Worm (Caenorhabditis elegans) whole organism, early embryonic: Measurements from ENCODE around the gene pcp-1.

ENCODE experiments used
- B0310.2 ChIP-seq: sonication (generic microtip); optimal IDR thresholded peaks from 2 replicates; lab custom pipeline; 2016; ENCODE audit warnings: mild to moderate bottlenecking, missing genetic modification characterization, missing compliant biosample characterization
- F13C5.2 ChIP-seq: sonication (generic microtip); optimal IDR thresholded peaks from 2 replicates; lab custom pipeline; 2017; ENCODE audit warnings: mild to moderate bottlenecking, missing genetic modification characterization, inconsistent platforms, missing compliant biosample characterization
- aly-1 ChIP-seq: sonication (generic microtip); optimal IDR thresholded peaks from 2 replicates; lab custom pipeline; 2016; ENCODE audit warnings: missing genetic modification characterization, missing compliant biosample characterization
- ama-1 ChIP-seq: fragments of 150-350 bp; optimal IDR thresholded peaks from 2 replicates; lab custom pipeline; 2014
- ceh-13 ChIP-seq: fragments of 200-800 bp; sonication (Bioruptor generic); optimal IDR thresholded peaks from 2 replicates; lab custom pipeline; 2018; ENCODE audit warnings: mild to moderate bottlenecking, missing genetic modification characterization, missing compliant biosample characterization
- ceh-36 ChIP-seq: sonication (generic microtip); optimal IDR thresholded peaks from 2 replicates; lab custom pipeline; 2016; ENCODE audit warnings: missing genetic modification characterization, inconsistent platforms, missing compliant biosample characterization
- ets-7 ChIP-seq: sonication (generic microtip); optimal IDR thresholded peaks from 2 replicates; lab custom pipeline; 2016; ENCODE audit warnings: missing genotype, missing genetic modification characterization, missing compliant biosample characterization
- flt-1 ChIP-seq: fragments of 200-800 bp; sonication (Bioruptor generic); IDR thresholded peaks from 2 replicates; pipeline ENCODE4 v1.3.6; 2022; ENCODE audit warnings: missing genetic modification characterization, missing compliant biosample characterization
- hmbx-1 ChIP-seq: sonication (generic microtip); optimal IDR thresholded peaks from 2 replicates; lab custom pipeline; 2016; ENCODE audit warnings: mild to moderate bottlenecking, missing genetic modification characterization, missing compliant biosample characterization
- hmg-4 ChIP-seq: fragments of 200-800 bp; sonication (Bioruptor generic); optimal IDR thresholded peaks from 2 replicates; lab custom pipeline; 2018; ENCODE audit warnings: mild to moderate bottlenecking, missing genetic modification characterization, missing compliant biosample characterization
- hnd-1 ChIP-seq: sonication (generic microtip); optimal IDR thresholded peaks from 2 replicates; lab custom pipeline; 2016; ENCODE audit warnings: missing genetic modification characterization, missing compliant biosample characterization
- pes-1 ChIP-seq: fragments of 200-800 bp; sonication (Bioruptor generic); IDR thresholded peaks from 2 replicates; pipeline ENCODE4 v1.3.6; 2022; ENCODE audit warnings: missing genetic modification reagents, missing genetic modification characterization, missing compliant biosample characterization
- scrt-1 ChIP-seq: fragments of 200-800 bp; sonication (Bioruptor generic); IDR thresholded peaks from 2 replicates; pipeline ENCODE4 v1.3.6; 2022; ENCODE audit warnings: missing genetic modification characterization, missing compliant biosample characterization
- sea-1 ChIP-seq: fragments of 200-800 bp; sonication (Bioruptor generic); conservative IDR thresholded peaks from 2 replicates; pipeline ENCODE4 v1.3.6; 2022; ENCODE audit warnings: missing genetic modification characterization, missing compliant biosample characterization
- tbx-11 ChIP-seq: fragments of 200-800 bp; sonication (Bioruptor generic); IDR thresholded peaks from 2 replicates; pipeline ENCODE4 v1.3.6; 2022; ENCODE audit warnings: missing genetic modification characterization, missing compliant biosample characterization
- tbx-37 ChIP-seq: fragments of 200-800 bp; sonication (Bioruptor generic); conservative IDR thresholded peaks from 2 replicates; pipeline ENCODE4 v1.3.6; 2022; ENCODE audit warnings: missing genetic modification reagents, missing genetic modification characterization, missing compliant biosample characterization
- tra-4 ChIP-seq: sonication (generic microtip); optimal IDR thresholded peaks from 2 replicates; lab custom pipeline; 2017; ENCODE audit warnings: missing genetic modification characterization, missing compliant biosample characterization

Gene pcp-1

ce11 chrIII:7734105-7734504, 24.6 kb upstream of the pcp-1 start:
- TF ChIP-seq flt-1 (GFP tag; lab: Robert Waterston, UW) (no peak), hmbx-1 (tag; lab: Kevin White, UChicago) (no peak), ama-1 (lab: Kevin White, UChicago) (no peak), F13C5.2 (tag; lab: Kevin White, UChicago) (no peak), scrt-1 (no peak), tbx-37 (GFP tag; lab: Robert Waterston, UW) (no peak), sea-1 (no peak), tbx-11 (GFP tag; lab: Robert Waterston, UW) (no peak), aly-1 (tag; lab: Kevin White, UChicago) (no peak), B0310.2 (no peak)

ce11 chrIII:7736003-7736402, 22.7 kb upstream of the pcp-1 start:
- TF ChIP-seq hmg-4 (GFP tag; lab: Kevin White, UChicago): no peak
- TF ChIP-seq scrt-1: no peak
- no peak for TF ChIP-seq sea-1
- TF ChIP-seq pes-1 (GFP tag; lab: Robert Waterston, UW): no peak
- TF ChIP-seq flt-1 (GFP tag; lab: Robert Waterston, UW): no peak

ce11 chrIII:7736806-7737205, 21.9 kb upstream of the pcp-1 start:
- peak; percentile 47 for TF ChIP-seq B0310.2
- no peak for TF ChIP-seq hnd-1 (tag; lab: Kevin White, UChicago)
- peak; percentile 60 for TF ChIP-seq ama-1 (lab: Kevin White, UChicago)
- no peak for TF ChIP-seq sea-1
- no peak for TF ChIP-seq hmbx-1 (tag; lab: Kevin White, UChicago)

ce11 chrIII:7737646-7738258, 21.0 kb upstream of the pcp-1 start:
- TF ChIP-seq hmg-4 (GFP tag; lab: Kevin White, UChicago) (no peak), scrt-1 (no peak), ceh-13 (no peak), flt-1 (GFP tag; lab: Robert Waterston, UW) (no peak), ama-1 (lab: Kevin White, UChicago) (no peak), F13C5.2 (tag; lab: Kevin White, UChicago) (no peak), pes-1 (GFP tag; lab: Robert Waterston, UW) (no peak), tra-4 (tag; lab: Kevin White, UChicago) (no peak), sea-1 (no peak), aly-1 (tag; lab: Kevin White, UChicago) (no peak)

ce11 chrIII:7743183-7743582, 15.5 kb upstream of the pcp-1 start:
- no peak for TF ChIP-seq F13C5.2 (tag; lab: Kevin White, UChicago)
- no peak for TF ChIP-seq hmbx-1 (tag; lab: Kevin White, UChicago)
- no peak for TF ChIP-seq flt-1 (GFP tag; lab: Robert Waterston, UW)
- no peak for TF ChIP-seq hmg-4 (GFP tag; lab: Kevin White, UChicago)
- no peak for TF ChIP-seq sea-1
- TF ChIP-seq ceh-13: no peak
- no peak for TF ChIP-seq hnd-1 (tag; lab: Kevin White, UChicago)
- TF ChIP-seq B0310.2: no peak
- no peak for TF ChIP-seq ceh-36
- no peak for TF ChIP-seq ama-1 (lab: Kevin White, UChicago)
- no peak for TF ChIP-seq pes-1 (GFP tag; lab: Robert Waterston, UW)
- TF ChIP-seq tra-4 (tag; lab: Kevin White, UChicago): no peak
- TF ChIP-seq tbx-11 (GFP tag; lab: Robert Waterston, UW): no peak
- no peak for TF ChIP-seq tbx-37 (GFP tag; lab: Robert Waterston, UW)
- no peak for TF ChIP-seq ets-7 (tag; lab: Kevin White, UChicago)

- no peak for TF ChIP-seq ceh-36
- no peak for TF ChIP-seq ceh-13
- no peak for TF ChIP-seq scrt-1
- TF ChIP-seq aly-1 (tag; lab: Kevin White, UChicago): no peak
- TF ChIP-seq ama-1 (lab: Kevin White, UChicago): no peak
- no peak for TF ChIP-seq tbx-37 (GFP tag; lab: Robert Waterston, UW)
- no peak for TF ChIP-seq F13C5.2 (tag; lab: Kevin White, UChicago)
- no peak for TF ChIP-seq hmbx-1 (tag; lab: Kevin White, UChicago)
- no peak for TF ChIP-seq B0310.2
- no peak for TF ChIP-seq ets-7 (tag; lab: Kevin White, UChicago)
- TF ChIP-seq tra-4 (tag; lab: Kevin White, UChicago): no peak
- TF ChIP-seq flt-1 (GFP tag; lab: Robert Waterston, UW): no peak
- no peak for TF ChIP-seq hnd-1 (tag; lab: Kevin White, UChicago)
- TF ChIP-seq pes-1 (GFP tag; lab: Robert Waterston, UW): no peak
- no peak for TF ChIP-seq sea-1
- TF ChIP-seq hmg-4 (GFP tag; lab: Kevin White, UChicago): no peak
- TF ChIP-seq tbx-11 (GFP tag; lab: Robert Waterston, UW): no peak
Measured at ce11 chrIII:7754348-7754747, 4.4 kb upstream of the pcp-1 start, which contains the start of gene cdh-3. TSS of gene cdh-3 (minus strand) at chrIII:7754448.

ce11 chrIII:7762250-7762649, 3.5 kb downstream of the pcp-1 start:
- TF ChIP-seq ets-7 (tag; lab: Kevin White, UChicago) (no peak), scrt-1 (no peak), ceh-36 (no peak), hmg-4 (GFP tag; lab: Kevin White, UChicago) (no peak), ama-1 (lab: Kevin White, UChicago) (no peak), hnd-1 (tag; lab: Kevin White, UChicago) (no peak), hmbx-1 (tag; lab: Kevin White, UChicago) (no peak), ceh-13 (no peak), pes-1 (GFP tag; lab: Robert Waterston, UW) (no peak), tbx-11 (GFP tag; lab: Robert Waterston, UW) (no peak), tbx-37 (GFP tag; lab: Robert Waterston, UW) (no peak), B0310.2 (no peak), F13C5.2 (tag; lab: Kevin White, UChicago) (no peak), sea-1 (no peak), flt-1 (GFP tag; lab: Robert Waterston, UW) (no peak), aly-1 (tag; lab: Kevin White, UChicago) (no peak), tra-4 (tag; lab: Kevin White, UChicago) (no peak)
